Fruit fly (Drosophila melanogaster): Measurements from ENCODE around the gene CG7133.
A peak's percentile ranks its signal among the peaks of the same experiment; 100 is the strongest.

Gene CG7133

dm6 chr3L:22075706-22076398, 1.5 kb upstream of the CG7133 start, which contains the start of the genes CG7130 and RpLP0 (continued):
- TF ChIP-seq CG17612 (GFP tag; IDR thresholded peaks at IDR 0.05), result peak; percentile 60
- TF ChIP-seq CG18476 (GFP tag; optimal IDR thresholded peaks at IDR 0.05), result peak; percentile 61
- TF ChIP-seq gcm2 (GFP tag; optimal IDR thresholded peaks at IDR 0.05), result peak; percentile 74
- TF ChIP-seq CG6791 (GFP tag; IDR thresholded peaks at IDR 0.05; ENCODE audit: partially characterized antibody), result peak; percentile 62; the same call in 2 of the 3 replicates
- TF ChIP-seq Dip2 (GFP tag; IDR thresholded peaks at IDR 0.05), result no peak
- TF ChIP-seq al (GFP tag; IDR thresholded peaks at IDR 0.05), result peak; percentile 57
- TF ChIP-seq CG8281 (tag; optimal IDR thresholded peaks at IDR 0.05), result peak; percentile 75
- TF ChIP-seq CG31365 (tag; optimal IDR thresholded peaks at IDR 0.05), result peak; percentile 86
- peak; percentile 69 for TF ChIP-seq CG7928 (GFP tag; optimal IDR thresholded peaks at IDR 0.05)
- peak; percentile 90 for TF ChIP-seq sr (GFP tag; IDR thresholded peaks at IDR 0.05)
- TF ChIP-seq dmrt11E (tag; optimal IDR thresholded peaks at IDR 0.05), result peak; percentile 84
- peak; percentile 69 for TF ChIP-seq MBD-R2 (GFP tag; IDR thresholded peaks at IDR 0.05)
- peak; percentile 66 for TF ChIP-seq CG16813 (GFP tag; IDR thresholded peaks at IDR 0.05; ENCODE audit: partially characterized antibody)
- TF ChIP-seq sc (optimal IDR thresholded peaks at IDR 0.05), result no peak
- TF ChIP-seq sc (GFP tag; optimal IDR thresholded peaks at IDR 0.05), result peak; percentile 89
- TF ChIP-seq h (optimal IDR thresholded peaks at IDR 0.05), result no peak
- peak; percentile 80 for TF ChIP-seq zen (tag; optimal IDR thresholded peaks at IDR 0.05)
- TF ChIP-seq tap (tag; optimal IDR thresholded peaks at IDR 0.05), result peak; percentile 62
- TF ChIP-seq Gsc (GFP tag; IDR thresholded peaks at IDR 0.05), result no peak
- peak; percentile 59 for TF ChIP-seq Sox102F (GFP tag; optimal IDR thresholded peaks at IDR 0.05)
- TF ChIP-seq ap (GFP tag; IDR thresholded peaks at IDR 0.05), result peak; percentile 87
- peak; percentile 52 for TF ChIP-seq wor (GFP tag; IDR thresholded peaks at IDR 0.05)
- peak; percentile 79; the same call in 2 of the 3 replicates for TF ChIP-seq CG6175 (GFP tag; IDR thresholded peaks at IDR 0.05)
- peak; percentile 97 for TF ChIP-seq CG12659 (GFP tag; optimal IDR thresholded peaks at IDR 0.05)
- TF ChIP-seq maf-S (GFP tag; optimal IDR thresholded peaks at IDR 0.05), result peak; percentile 93
- peak; percentile 29 for TF ChIP-seq zf30C (GFP tag; optimal IDR thresholded peaks at IDR 0.05)
- peak; percentile 75 for TF ChIP-seq CG9932 (GFP tag; IDR thresholded peaks at IDR 0.05)
- TF ChIP-seq CG17328 (GFP tag; IDR thresholded peaks at IDR 0.05), result peak; percentile 91
- TF ChIP-seq CG5180 (GFP tag; optimal IDR thresholded peaks at IDR 0.05), result peak; percentile 77
- TF ChIP-seq CG8944 (GFP tag; optimal IDR thresholded peaks at IDR 0.05), result peak; percentile 87
- TF ChIP-seq CkIIα-i1 (GFP tag; IDR thresholded peaks at IDR 0.05), result no peak
- TF ChIP-seq CG3838 (GFP tag; optimal IDR thresholded peaks at IDR 0.05), result peak; percentile 81
- TF ChIP-seq amos (GFP tag; IDR thresholded peaks at IDR 0.05; ENCODE audit: partially characterized antibody), result peak; percentile 42; the same call in 1 of the 2 replicates
- peak; percentile 65 for TF ChIP-seq Gug (GFP tag; IDR thresholded peaks at IDR 0.05)
- peak; percentile 89 for TF ChIP-seq p53 (GFP tag; optimal IDR thresholded peaks at IDR 0.05)
- TF ChIP-seq Hr39 (optimal IDR thresholded peaks at IDR 0.05), result no peak
- peak; percentile 99 for TF ChIP-seq HLHmδ (GFP tag; optimal IDR thresholded peaks at IDR 0.05)
- peak; percentile 88 for TF ChIP-seq CG1792 (GFP tag; optimal IDR thresholded peaks at IDR 0.05)
- TF ChIP-seq CG6654 (GFP tag; optimal IDR thresholded peaks at IDR 0.05), result peak; percentile 81
- peak; percentile 68 for TF ChIP-seq exex (tag; optimal IDR thresholded peaks at IDR 0.05)
- peak; percentile 87 for TF ChIP-seq CG8388 (GFP tag; optimal IDR thresholded peaks at IDR 0.05)
- TF ChIP-seq Atf-2 (GFP tag; optimal IDR thresholded peaks at IDR 0.05), result peak; percentile 88
- no peak for TF ChIP-seq CG15073 (GFP tag; optimal IDR thresholded peaks at IDR 0.05)
- peak; percentile 78 for TF ChIP-seq mam (GFP tag; optimal IDR thresholded peaks at IDR 0.05)
- 0 out of 3 replicates have a peak, but pooled peaks have one; percentile 22 for TF ChIP-seq Doc3 (GFP tag; IDR thresholded peaks at IDR 0.05; ENCODE audit: partially characterized antibody)
- TF ChIP-seq CG4730 (GFP tag; IDR thresholded peaks at IDR 0.05), result peak; percentile 28; the same call in 1 of the 2 replicates
- TF ChIP-seq br (optimal IDR thresholded peaks at IDR 0.05), result no peak
- peak; percentile 76 for TF ChIP-seq Optix (GFP tag; IDR thresholded peaks at IDR 0.05)
- peak; percentile 85 for TF ChIP-seq Spps (tag; optimal IDR thresholded peaks at IDR 0.05)
- peak; percentile 89 for TF ChIP-seq CG4854 (GFP tag; optimal IDR thresholded peaks at IDR 0.05)
- TF ChIP-seq fd96Cb (tag; optimal IDR thresholded peaks at IDR 0.05), result peak; percentile 74

Measured in whole organism, embryonic.